Worm (Caenorhabditis elegans): ENCODE data around the gene pgp-3.

- TF ChIP-seq aha-1 (tag) (no peak), mdl-1 (tag; optimal IDR thresholded peaks at IDR 0.05) (no peak), dmd-9 (GFP tag; IDR thresholded peaks at IDR 0.05) (no peak), lsy-2 (tag; optimal IDR thresholded peaks at IDR 0.05) (no peak), nhr-237 (tag; optimal IDR thresholded peaks at IDR 0.05) (no peak), mep-1 (tag; optimal IDR thresholded peaks at IDR 0.05) (no peak), ztf-11 (tag; optimal IDR thresholded peaks at IDR 0.05) (no peak), egl-27 (tag; optimal IDR thresholded peaks at IDR 0.05) (no peak), attf-4 (tag; optimal IDR thresholded peaks at IDR 0.05) (no peak), nhr-76 (tag; optimal IDR thresholded peaks at IDR 0.05) (no peak), ceh-82 (tag; optimal IDR thresholded peaks at IDR 0.05) (no peak)
Measured at ce11 chrX:11368417-11368816, 16.5 kb downstream of the pgp-3 start, which contains the start of gene ttyh-1.
